ENCODE assay signal across 1 fruit fly cellular context in the genomic region with DNA sequence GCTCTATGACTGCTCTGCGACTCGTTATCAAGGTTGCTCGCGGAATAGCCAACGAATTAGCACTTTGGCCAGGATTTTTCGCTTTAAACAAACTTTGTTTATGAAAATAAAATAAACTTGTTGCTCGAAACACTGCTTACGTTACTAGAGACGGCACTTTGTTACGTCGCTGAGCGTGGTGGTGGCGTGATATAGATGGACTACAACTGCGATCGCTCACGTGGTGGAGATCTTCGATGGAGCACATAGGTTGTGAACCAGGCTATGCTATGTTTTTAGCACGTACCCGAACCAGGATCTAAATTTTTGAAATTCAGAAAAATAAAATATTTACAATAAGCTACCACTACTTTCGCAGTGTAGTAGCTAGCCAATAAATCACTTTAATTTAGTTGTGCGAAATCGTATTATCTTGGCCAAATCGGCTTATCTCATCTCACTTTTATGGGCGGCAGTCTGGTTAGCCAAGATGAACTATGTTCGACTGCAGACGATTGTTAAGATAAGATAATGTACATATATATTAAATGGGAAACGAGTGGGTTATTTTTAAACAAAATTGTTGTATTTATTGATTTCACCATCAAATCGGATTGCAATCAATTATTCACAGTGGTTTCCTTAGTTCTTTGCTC.
TF ChIP-seq lines count a peak whose summit lies in the region.

A gene (minus strand): TSS at position 153 of the 635 bp plus-strand sequence.

TF ChIP-seq in whole organism, embryonic, 481 proteins besides CTCF, POLR2A, EP300 and RAD21 (continued from another document and continues in another):
- TF ChIP-seq CG13894 (tag; optimal IDR thresholded peaks at IDR 0.05; lab: Kevin White, UChicago), result no peak
- TF ChIP-seq al (GFP tag; IDR thresholded peaks at IDR 0.05; lab: Robert Waterston, UW), result no peak
- peak; percentile 61 for TF ChIP-seq row (GFP tag; IDR thresholded peaks at IDR 0.05; lab: Robert Waterston, UW)
- peak; percentile 91; the same call in 1 of the 2 replicates for TF ChIP-seq amos (GFP tag; IDR thresholded peaks at IDR 0.05; lab: Robert Waterston, UW; ENCODE audit: partially characterized antibody)
- TF ChIP-seq CG12391 (tag; optimal IDR thresholded peaks at IDR 0.05; lab: Kevin White, UChicago), result peak; percentile 13
- peak; percentile 83 for TF ChIP-seq inv (GFP tag; IDR thresholded peaks at IDR 0.05; lab: Robert Waterston, UW; ENCODE audit: partially characterized antibody)
- peak; percentile 87 for TF ChIP-seq pzg (GFP tag; optimal IDR thresholded peaks at IDR 0.05; lab: Kevin White, UChicago)
- TF ChIP-seq Scr (GFP tag; IDR thresholded peaks at IDR 0.05; lab: Robert Waterston, UW; ENCODE audit: partially characterized antibody), result peak; percentile 78
- TF ChIP-seq knrl (GFP tag; IDR thresholded peaks at IDR 0.05; lab: Robert Waterston, UW; ENCODE audit: partially characterized antibody), result peak; percentile 91
- TF ChIP-seq bab2 (GFP tag; optimal IDR thresholded peaks at IDR 0.05; lab: Kevin White, UChicago), result peak; percentile 18
- no peak for TF ChIP-seq Side (GFP tag; optimal IDR thresholded peaks at IDR 0.05; lab: Kevin White, UChicago)
- TF ChIP-seq Abd-B (GFP tag; optimal IDR thresholded peaks at IDR 0.05; lab: Kevin White, UChicago), result no peak
- TF ChIP-seq chif (GFP tag; optimal IDR thresholded peaks at IDR 0.05; lab: Kevin White, UChicago), result peak in 1 of 2 experiments; percentile 33
- peak; percentile 2 for TF ChIP-seq mam (GFP tag; optimal IDR thresholded peaks at IDR 0.05; lab: Kevin White, UChicago)
- TF ChIP-seq vnd (GFP tag; IDR thresholded peaks at IDR 0.05; lab: Robert Waterston, UW; ENCODE audit: partially characterized antibody), result peak; percentile 68
- TF ChIP-seq CG34224 (GFP tag; IDR thresholded peaks at IDR 0.05; lab: Robert Waterston, UW; ENCODE audit: partially characterized antibody), result peak; percentile 72
- TF ChIP-seq BEAF-32 (GFP tag; optimal IDR thresholded peaks at IDR 0.05; lab: Kevin White, UChicago), result peak; percentile 92
- TF ChIP-seq bowl (GFP tag; IDR thresholded peaks at IDR 0.05; lab: Robert Waterston, UW), result no peak
- TF ChIP-seq Sry-β (GFP tag; optimal IDR thresholded peaks at IDR 0.05; lab: Kevin White, UChicago), result no peak
- TF ChIP-seq Doc3 (GFP tag; IDR thresholded peaks at IDR 0.05; lab: Robert Waterston, UW; ENCODE audit: partially characterized antibody), result peak; percentile 62
- peak; percentile 87 for TF ChIP-seq sd (tag; optimal IDR thresholded peaks at IDR 0.05; lab: Kevin White, UChicago)
- peak; percentile 6 for TF ChIP-seq CG2712 (tag; optimal IDR thresholded peaks at IDR 0.05; lab: Kevin White, UChicago)
- no peak for TF ChIP-seq ERR (GFP tag; optimal IDR thresholded peaks at IDR 0.05; lab: Kevin White, UChicago)
- TF ChIP-seq rib (GFP tag; IDR thresholded peaks at IDR 0.05; lab: Robert Waterston, UW), result no peak
- no peak for TF ChIP-seq NfI (GFP tag; optimal IDR thresholded peaks at IDR 0.05; lab: Kevin White, UChicago)
- TF ChIP-seq Dbx (GFP tag; IDR thresholded peaks at IDR 0.05; lab: Robert Waterston, UW), result peak; percentile 42; the same call in 1 of the 3 replicates
- no peak for TF ChIP-seq NC2β (GFP tag; optimal IDR thresholded peaks at IDR 0.05; lab: Kevin White, UChicago)
- TF ChIP-seq CG7963 (GFP tag; IDR thresholded peaks at IDR 0.05; lab: Robert Waterston, UW; ENCODE audit: partially characterized antibody), result peak; percentile 71
- no peak for TF ChIP-seq shn (GFP tag; optimal IDR thresholded peaks at IDR 0.05; lab: Kevin White, UChicago)
- peak; percentile 30 for TF ChIP-seq Sin3A (optimal IDR thresholded peaks at IDR 0.05; lab: Kevin White, UChicago)
- TF ChIP-seq Fer3 (tag; optimal IDR thresholded peaks at IDR 0.05; lab: Kevin White, UChicago), result no peak
- no peak; the same call in 1 of the 2 replicates for TF ChIP-seq CG31441 (GFP tag; IDR thresholded peaks at IDR 0.05; lab: Robert Waterston, UW)
- 0 out of 2 replicates have a peak, but pooled peaks have one; percentile 5 for TF ChIP-seq CG14014 (GFP tag; IDR thresholded peaks at IDR 0.05; lab: Robert Waterston, UW)
- no peak for TF ChIP-seq CG18262 (tag; optimal IDR thresholded peaks at IDR 0.05; lab: Kevin White, UChicago)
- TF ChIP-seq sug (tag; optimal IDR thresholded peaks at IDR 0.05; lab: Kevin White, UChicago), result peak; percentile 46
- TF ChIP-seq CG7987 (GFP tag; optimal IDR thresholded peaks at IDR 0.05; lab: Kevin White, UChicago), result no peak
- TF ChIP-seq hbn (GFP tag; IDR thresholded peaks at IDR 0.05; lab: Robert Waterston, UW; ENCODE audit: partially characterized antibody), result peak; percentile 70
- TF ChIP-seq sna (GFP tag; IDR thresholded peaks at IDR 0.05; lab: Robert Waterston, UW; ENCODE audit: partially characterized antibody), result peak; percentile 46
- TF ChIP-seq dimm (GFP tag; IDR thresholded peaks at IDR 0.05; lab: Robert Waterston, UW), result no peak
- 0 out of 2 replicates have a peak, but pooled peaks have one; percentile 9 for TF ChIP-seq wdn (GFP tag; IDR thresholded peaks at IDR 0.05; lab: Robert Waterston, UW)
- peak; percentile 56 for TF ChIP-seq E2f2 (GFP tag; IDR thresholded peaks at IDR 0.05; lab: Robert Waterston, UW)
- peak; percentile 1 for TF ChIP-seq CG2116 (GFP tag; optimal IDR thresholded peaks at IDR 0.05; lab: Kevin White, UChicago)
- TF ChIP-seq CG9437 (GFP tag; optimal IDR thresholded peaks at IDR 0.05; lab: Kevin White, UChicago), result peak; percentile 100
- no peak for TF ChIP-seq fd102C (GFP tag; optimal IDR thresholded peaks at IDR 0.05; lab: Kevin White, UChicago)
- TF ChIP-seq hb (GFP tag; IDR thresholded peaks at IDR 0.05; lab: Robert Waterston, UW; ENCODE audit: partially characterized antibody), result peak; percentile 66
- peak; percentile 92 for TF ChIP-seq Opbp (GFP tag; IDR thresholded peaks at IDR 0.05; lab: Robert Waterston, UW; ENCODE audit: partially characterized antibody)
- TF ChIP-seq Atf-2 (GFP tag; optimal IDR thresholded peaks at IDR 0.05; lab: Kevin White, UChicago), result no peak
- TF ChIP-seq eve (GFP tag; optimal IDR thresholded peaks at IDR 0.05; lab: Kevin White, UChicago), result no peak
- 0 out of 2 replicates have a peak, but pooled peaks have one; percentile 24 for TF ChIP-seq Xrp1 (GFP tag; IDR thresholded peaks at IDR 0.05; lab: Robert Waterston, UW)
- TF ChIP-seq CG2129 (GFP tag; IDR thresholded peaks at IDR 0.05; lab: Robert Waterston, UW; ENCODE audit: partially characterized antibody), result peak; percentile 42; the same call in 1 of the 2 replicates
- TF ChIP-seq jumu (GFP tag; optimal IDR thresholded peaks at IDR 0.05; lab: Kevin White, UChicago), result peak; percentile 24
- no peak for TF ChIP-seq toy (GFP tag; IDR thresholded peaks at IDR 0.05; lab: Robert Waterston, UW)
- no peak for TF ChIP-seq H2.0 (GFP tag; IDR thresholded peaks at IDR 0.05; lab: Robert Waterston, UW)
- TF ChIP-seq ems (GFP tag; optimal IDR thresholded peaks at IDR 0.05; lab: Kevin White, UChicago), result no peak
- TF ChIP-seq sob (GFP tag; IDR thresholded peaks at IDR 0.05; lab: Robert Waterston, UW), result peak; percentile 49; the same call in 1 of the 2 replicates
- TF ChIP-seq CG4854 (GFP tag; optimal IDR thresholded peaks at IDR 0.05; lab: Kevin White, UChicago), result no peak
- peak; percentile 89 for TF ChIP-seq CG13287 (GFP tag; IDR thresholded peaks at IDR 0.05; lab: Robert Waterston, UW; ENCODE audit: partially characterized antibody)
- TF ChIP-seq Ets65A (GFP tag; lab: Kevin White, UChicago), result peak; percentile 22
- no peak for TF ChIP-seq CG3163 (GFP tag; optimal IDR thresholded peaks at IDR 0.05; lab: Kevin White, UChicago)
- peak; percentile 80 for TF ChIP-seq CG34376 (GFP tag; optimal IDR thresholded peaks at IDR 0.05; lab: Kevin White, UChicago)
- peak; percentile 54; the same call in 1 of the 2 replicates for TF ChIP-seq Rfx (GFP tag; IDR thresholded peaks at IDR 0.05; lab: Robert Waterston, UW)
- no peak for TF ChIP-seq insv (GFP tag; optimal IDR thresholded peaks at IDR 0.05; lab: Kevin White, UChicago)
- peak; percentile 53 for TF ChIP-seq Dref (GFP tag; IDR thresholded peaks at IDR 0.05; lab: Robert Waterston, UW)
- TF ChIP-seq ash1 (GFP tag; optimal IDR thresholded peaks at IDR 0.05; lab: Kevin White, UChicago), result no peak
- peak in 1 of 2 experiments; percentile 15 for TF ChIP-seq Hr51 (GFP tag; optimal IDR thresholded peaks at IDR 0.05; lab: Kevin White, UChicago)
- no peak for TF ChIP-seq otp (GFP tag; IDR thresholded peaks at IDR 0.05; lab: Robert Waterston, UW)
- TF ChIP-seq CG14860 (GFP tag; IDR thresholded peaks at IDR 0.05; lab: Robert Waterston, UW; ENCODE audit: partially characterized antibody), result peak; percentile 59; the same call in 2 of the 3 replicates
- peak; percentile 21 for TF ChIP-seq CG33213 (GFP tag; optimal IDR thresholded peaks at IDR 0.05; lab: Kevin White, UChicago)
- TF ChIP-seq CG17186 (GFP tag; optimal IDR thresholded peaks at IDR 0.05; lab: Kevin White, UChicago), result peak; percentile 3
- peak; percentile 19; the same call in 1 of the 2 replicates for TF ChIP-seq CG32532 (GFP tag; IDR thresholded peaks at IDR 0.05; lab: Robert Waterston, UW)
- TF ChIP-seq gce (GFP tag; IDR thresholded peaks at IDR 0.05; lab: Robert Waterston, UW), result no peak
- TF ChIP-seq sqz (GFP tag; optimal IDR thresholded peaks at IDR 0.05; lab: Kevin White, UChicago), result no peak
- TF ChIP-seq CG4617 (GFP tag; optimal IDR thresholded peaks at IDR 0.05; lab: Kevin White, UChicago; ENCODE audit: borderline replicate concordance), result peak; percentile 53
- peak; percentile 69 for TF ChIP-seq YL-1 (GFP tag; optimal IDR thresholded peaks at IDR 0.05; lab: Kevin White, UChicago)
- TF ChIP-seq NC2α (GFP tag; optimal IDR thresholded peaks at IDR 0.05; lab: Kevin White, UChicago), result no peak
- TF ChIP-seq HmgZ (tag; optimal IDR thresholded peaks at IDR 0.05; lab: Kevin White, UChicago), result peak; percentile 60
- peak; percentile 5 for TF ChIP-seq CG8924 (tag; optimal IDR thresholded peaks at IDR 0.05; lab: Kevin White, UChicago)
- TF ChIP-seq CG6791 (GFP tag; IDR thresholded peaks at IDR 0.05; lab: Robert Waterston, UW; ENCODE audit: partially characterized antibody), result peak; percentile 83
- TF ChIP-seq CG3995 (GFP tag; optimal IDR thresholded peaks at IDR 0.05; lab: Kevin White, UChicago), result no peak
- no peak for TF ChIP-seq CG30403 (GFP tag; optimal IDR thresholded peaks at IDR 0.05; lab: Kevin White, UChicago)
- peak; percentile 82 for TF ChIP-seq unc-4 (GFP tag; IDR thresholded peaks at IDR 0.05; lab: Robert Waterston, UW; ENCODE audit: partially characterized antibody)
- no peak for TF ChIP-seq Xbp1 (GFP tag; optimal IDR thresholded peaks at IDR 0.05; lab: Kevin White, UChicago)
- no peak for TF ChIP-seq CG9609 (GFP tag; optimal IDR thresholded peaks at IDR 0.05; lab: Kevin White, UChicago)
- TF ChIP-seq bigmax (GFP tag; optimal IDR thresholded peaks at IDR 0.05; lab: Kevin White, UChicago), result no peak
- peak; percentile 55; the same call in 1 of the 3 replicates for TF ChIP-seq zfh1 (GFP tag; IDR thresholded peaks at IDR 0.05; lab: Robert Waterston, UW)
- TF ChIP-seq Myb (GFP tag; optimal IDR thresholded peaks at IDR 0.05; lab: Kevin White, UChicago), result peak; percentile 31
- TF ChIP-seq phol (tag; optimal IDR thresholded peaks at IDR 0.05; lab: Kevin White, UChicago), result peak; percentile 38
- no peak for TF ChIP-seq CG18764 (GFP tag; optimal IDR thresholded peaks at IDR 0.05; lab: Kevin White, UChicago)
- peak; percentile 55 for TF ChIP-seq trem (tag; optimal IDR thresholded peaks at IDR 0.05; lab: Kevin White, UChicago)
- no peak for TF ChIP-seq CG11093 (GFP tag; IDR thresholded peaks at IDR 0.05; lab: Robert Waterston, UW)
- peak; percentile 74 for TF ChIP-seq Hmr (GFP tag; optimal IDR thresholded peaks at IDR 0.05; lab: Kevin White, UChicago)
- no peak for TF ChIP-seq emc (GFP tag; optimal IDR thresholded peaks at IDR 0.05; lab: Kevin White, UChicago)
- peak; percentile 61 for TF ChIP-seq stwl (tag; optimal IDR thresholded peaks at IDR 0.05; lab: Kevin White, UChicago)
- peak; percentile 89 for TF ChIP-seq CG11504 (tag; optimal IDR thresholded peaks at IDR 0.05; lab: Kevin White, UChicago)
- no peak for TF ChIP-seq CG11695 (GFP tag; IDR thresholded peaks at IDR 0.05; lab: Robert Waterston, UW)
- peak; percentile 71 for TF ChIP-seq CG9932 (GFP tag; IDR thresholded peaks at IDR 0.05; lab: Robert Waterston, UW)
- no peak for TF ChIP-seq lmd (GFP tag; IDR thresholded peaks at IDR 0.05; lab: Robert Waterston, UW)
- TF ChIP-seq CG3847 (GFP tag; IDR thresholded peaks at IDR 0.05; lab: Robert Waterston, UW), result peak; percentile 19; the same call in 1 of the 2 replicates
- TF ChIP-seq HLH4C (GFP tag; IDR thresholded peaks at IDR 0.05; lab: Robert Waterston, UW; ENCODE audit: partially characterized antibody), result peak; percentile 63
- no peak for TF ChIP-seq grau (tag; optimal IDR thresholded peaks at IDR 0.05; lab: Kevin White, UChicago)
- TF ChIP-seq ind (GFP tag; optimal IDR thresholded peaks at IDR 0.05; lab: Kevin White, UChicago), result no peak
- no peak for TF ChIP-seq fru (optimal IDR thresholded peaks at IDR 0.05; lab: Kevin White, UChicago)
- no peak for TF ChIP-seq schlank (tag; optimal IDR thresholded peaks at IDR 0.05; lab: Kevin White, UChicago)
- TF ChIP-seq chinmo (GFP tag; IDR thresholded peaks at IDR 0.05; lab: Robert Waterston, UW; ENCODE audit: partially characterized antibody), result 0 out of 4 replicates have a peak, but pooled peaks have one; percentile 42
- peak; percentile 32 for TF ChIP-seq nmo (GFP tag; optimal IDR thresholded peaks at IDR 0.05; lab: Kevin White, UChicago)
- TF ChIP-seq CG15011 (GFP tag; optimal IDR thresholded peaks at IDR 0.05; lab: Kevin White, UChicago), result no peak
- no peak for TF ChIP-seq CkIIα-i1 (GFP tag; IDR thresholded peaks at IDR 0.05; lab: Robert Waterston, UW)
- no peak for TF ChIP-seq en (GFP tag; optimal IDR thresholded peaks at IDR 0.05; lab: Kevin White, UChicago)
- peak; percentile 49 for TF ChIP-seq nerfin-2 (GFP tag; IDR thresholded peaks at IDR 0.05; lab: Robert Waterston, UW; ENCODE audit: partially characterized antibody)
- TF ChIP-seq CG16815 (GFP tag; optimal IDR thresholded peaks at IDR 0.05; lab: Kevin White, UChicago), result no peak
- peak; percentile 90 for TF ChIP-seq Bgb (GFP tag; IDR thresholded peaks at IDR 0.05; lab: Robert Waterston, UW; ENCODE audit: partially characterized antibody)
- peak; percentile 37 for TF ChIP-seq Dp (GFP tag; optimal IDR thresholded peaks at IDR 0.05; lab: Kevin White, UChicago)
- TF ChIP-seq CG12155 (GFP tag; optimal IDR thresholded peaks at IDR 0.05; lab: Kevin White, UChicago), result peak; percentile 29
- TF ChIP-seq CG32772 (GFP tag; IDR thresholded peaks at IDR 0.05; lab: Robert Waterston, UW), result no peak
- peak; percentile 46 for TF ChIP-seq Ets97D (GFP tag; optimal IDR thresholded peaks at IDR 0.05; lab: Kevin White, UChicago)
- TF ChIP-seq CG6813 (GFP tag; optimal IDR thresholded peaks at IDR 0.05; lab: Kevin White, UChicago), result no peak
- TF ChIP-seq CrebB (tag; optimal IDR thresholded peaks at IDR 0.05; lab: Kevin White, UChicago), result no peak
- no peak for TF ChIP-seq CG15696 (tag; optimal IDR thresholded peaks at IDR 0.05; lab: Kevin White, UChicago)
- TF ChIP-seq grn (GFP tag; optimal IDR thresholded peaks at IDR 0.05; lab: Kevin White, UChicago), result peak; percentile 42
